Worm (Caenorhabditis elegans): Measurements from ENCODE around the gene ipla-5.

DNA sequence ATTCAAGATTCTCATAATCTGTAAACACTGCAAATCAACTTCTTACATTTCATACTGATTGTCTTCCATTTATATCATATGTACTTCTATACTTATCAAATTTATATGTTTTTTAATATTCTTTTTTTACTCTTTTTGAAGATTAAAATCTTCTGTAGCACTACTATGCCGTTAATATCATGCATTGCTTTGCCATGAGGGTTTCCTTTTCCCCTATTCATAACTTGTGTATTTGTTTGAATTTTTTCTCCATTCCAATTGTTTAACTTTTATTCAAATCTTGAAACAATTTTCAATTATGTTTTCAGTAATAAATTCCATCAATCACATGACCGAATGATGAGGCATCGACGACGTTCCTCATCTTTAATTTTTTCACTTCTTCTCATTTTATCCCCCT, 46.4 kb upstream of the ipla-5 start, which contains the start of gene cdh-5:
- TF ChIP-seq him-1 (tag; optimal IDR thresholded peaks at IDR 0.05) = no peak
- no peak for TF ChIP-seq dao-5 (tag; optimal IDR thresholded peaks at IDR 0.05)
- TF ChIP-seq W03F9.2 (tag; optimal IDR thresholded peaks at IDR 0.05) = no peak

Data from whole organism, L4/young adult.